Worm (Caenorhabditis elegans): ENCODE data around the gene grl-14.

Gene grl-14

ce11 chrV:20851847-20852386 lies 26.6 kb downstream of the grl-14 start, which contains the start of gene ndua-1 (continued):
- TF ChIP-seq ces-1 (GFP tag; optimal IDR thresholded peaks at IDR 0.05), result peak; percentile 10
- no peak for TF ChIP-seq lin-15B (tag; optimal IDR thresholded peaks at IDR 0.05)
- no peak for TF ChIP-seq lin-38 (GFP tag; IDR thresholded peaks at IDR 0.05)
- TF ChIP-seq zip-2 (tag; optimal IDR thresholded peaks at IDR 0.05), result no peak
- TF ChIP-seq dve-1 (tag; optimal IDR thresholded peaks at IDR 0.05; ENCODE audit: insufficient read depth), result peak; percentile 23
- no peak for TF ChIP-seq nhr-42 (GFP tag; IDR thresholded peaks at IDR 0.05)
- no peak for TF ChIP-seq T20F7.1 (GFP tag; optimal IDR thresholded peaks at IDR 0.05)
- no peak for TF ChIP-seq Y105C5A.15 (GFP tag; IDR thresholded peaks at IDR 0.05)
- no peak for TF ChIP-seq arid-1 (GFP tag; conservative IDR thresholded peaks at IDR 0.05)
- TF ChIP-seq nhr-237 (tag; optimal IDR thresholded peaks at IDR 0.05), result no peak
- TF ChIP-seq dmd-9 (GFP tag; IDR thresholded peaks at IDR 0.05), result no peak
- TF ChIP-seq mxl-2 (GFP tag; conservative IDR thresholded peaks at IDR 0.05), result no peak
- TF ChIP-seq nhr-11 (tag; optimal IDR thresholded peaks at IDR 0.05), result no peak
- peak; percentile 86 for TF ChIP-seq mes-2 (tag; optimal IDR thresholded peaks at IDR 0.05; ENCODE audit: poor library complexity, severe bottlenecking)
- peak; percentile 92 for TF ChIP-seq aha-1 (tag)
- TF ChIP-seq ceh-32 (tag; optimal IDR thresholded peaks at IDR 0.05; ENCODE audit: poor library complexity), result no peak
- TF ChIP-seq unc-130 (GFP tag; optimal IDR thresholded peaks at IDR 0.05), result no peak
- no peak for TF ChIP-seq dmd-8 (GFP tag; IDR thresholded peaks at IDR 0.05)
- TF ChIP-seq F10B5.3 (tag; optimal IDR thresholded peaks at IDR 0.05), result no peak
- no peak for TF ChIP-seq madf-9 (GFP tag; conservative IDR thresholded peaks at IDR 0.05)
- TF ChIP-seq ceh-20 (GFP tag; IDR thresholded peaks at IDR 0.05), result no peak
- no peak for TF ChIP-seq daf-16 (GFP tag; optimal IDR thresholded peaks at IDR 0.05)
- peak; percentile 15 for TF ChIP-seq daf-16 (tag; optimal IDR thresholded peaks at IDR 0.05)
- no peak for TF ChIP-seq pqm-1 (tag; optimal IDR thresholded peaks at IDR 0.05)
- TF ChIP-seq nhr-28 (tag; optimal IDR thresholded peaks at IDR 0.05), result peak; percentile 55
- TF ChIP-seq ztf-7 (tag; optimal IDR thresholded peaks at IDR 0.05), result no peak
- no peak for TF ChIP-seq pha-4 (GFP tag; IDR thresholded peaks at IDR 0.05)
- no peak for TF ChIP-seq pha-4 (tag; optimal IDR thresholded peaks at IDR 0.05)
- no peak for TF ChIP-seq egl-27 (tag; optimal IDR thresholded peaks at IDR 0.05)
- no peak for TF ChIP-seq ceh-44 (GFP tag; IDR thresholded peaks at IDR 0.05)
- no peak for TF ChIP-seq zip-11 (GFP tag; IDR thresholded peaks at IDR 0.05)
- TF ChIP-seq rbr-2 (tag; optimal IDR thresholded peaks at IDR 0.05), result peak; percentile 26
- no peak for TF ChIP-seq hlh-11 (tag; optimal IDR thresholded peaks at IDR 0.05)
- TF ChIP-seq F37D6.2 (tag; optimal IDR thresholded peaks at IDR 0.05), result no peak
- TF ChIP-seq saeg-2 (GFP tag; IDR thresholded peaks at IDR 0.05), result no peak
- TF ChIP-seq lin-13 (GFP tag; optimal IDR thresholded peaks at IDR 0.05), result no peak
- no peak for TF ChIP-seq daf-19 (GFP tag; conservative IDR thresholded peaks at IDR 0.05)
- TF ChIP-seq daf-8 (GFP tag; IDR thresholded peaks at IDR 0.05), result no peak

ce11 chrV:20853581-20854161 lies 28.3 kb downstream of the grl-14 start, which contains the start of gene F31D4.5:
Gene F31D4.5 (plus strand): TSS chrV:20854071.
- TF ChIP-seq unc-62 (GFP tag; optimal IDR thresholded peaks at IDR 0.05 in 1 of 2), result peak in 1 of 2 experiments; percentile 81
- TF ChIP-seq unc-62 (tag; optimal IDR thresholded peaks at IDR 0.05), result no peak
- no peak for TF ChIP-seq daf-16 (GFP tag; optimal IDR thresholded peaks at IDR 0.05)
- peak; percentile 56 for TF ChIP-seq daf-16 (tag; optimal IDR thresholded peaks at IDR 0.05)
- no peak for TF ChIP-seq lin-39 (tag; optimal IDR thresholded peaks at IDR 0.05)

All from whole organism, L4 larva.